Worm (Caenorhabditis elegans) whole organism, young adult: ENCODE measurements around the gene Y52E8A.6.

Experiments
- B0019.2 ChIP-seq: fragments of 200-800 bp; sonication (Bioruptor generic); conservative IDR thresholded peaks from 2 replicates; pipeline ENCODE4 v1.3.6; 2022; ENCODE audit warnings: missing genetic modification reagents, missing genetic modification characterization, missing compliant biosample characterization
- B0336.3 ChIP-seq: fragments of 200-800 bp; sonication (Bioruptor generic); IDR thresholded peaks from 2 replicates; pipeline ENCODE4 v1.3.6; 2022; ENCODE audit warnings: missing genetic modification characterization, missing compliant biosample characterization
- F23B12.7 ChIP-seq: sonication (generic microtip); optimal IDR thresholded peaks from 2 replicates; lab custom pipeline; 2017; ENCODE audit warnings: missing genetic modification characterization, mild to moderate bottlenecking, missing compliant biosample characterization, antibody characterized with exemption, moderate library complexity; ENCODE audit not compliant: insufficient read depth
- F39B2.1 ChIP-seq: fragments of 200-800 bp; sonication (Bioruptor generic); IDR thresholded peaks from 2 replicates; pipeline ENCODE4 v1.3.6; 2022; ENCODE audit warnings: missing genetic modification reagents, missing genetic modification characterization, missing compliant biosample characterization
- F55B11.4 ChIP-seq: sonication (generic microtip); optimal IDR thresholded peaks from 2 replicates; lab custom pipeline; 2016; ENCODE audit warnings: missing compliant biosample characterization, missing genetic modification characterization, borderline replicate concordance; ENCODE audit not compliant: insufficient read depth
- F57C9.4 ChIP-seq: sonication (generic microtip); optimal IDR thresholded peaks from 2 replicates; lab custom pipeline; 2017; ENCODE audit warnings: mild to moderate bottlenecking, missing genetic modification characterization, missing compliant biosample characterization
- T07F8.4 ChIP-seq: sonication (generic microtip); optimal IDR thresholded peaks from 2 replicates; lab custom pipeline; 2016; ENCODE audit warnings: mild to moderate bottlenecking, missing genetic modification characterization, moderate library complexity, missing compliant biosample characterization
- Y53G8AR.9 ChIP-seq: fragments of 200-800 bp; sonication (Bioruptor generic); conservative IDR thresholded peaks from 2 replicates; pipeline ENCODE4 v1.3.6; 2022; ENCODE audit warnings: missing genetic modification reagents, missing genetic modification characterization, missing compliant biosample characterization
- Y95B8A.8 ChIP-seq: fragments of 200-800 bp; sonication (Bioruptor generic); IDR thresholded peaks from 2 replicates; pipeline ENCODE4 v1.3.6; 2022; ENCODE audit warnings: missing genetic modification reagents, missing genetic modification characterization, missing compliant biosample characterization
- atf-7 ChIP-seq: sonication (generic microtip); optimal IDR thresholded peaks from 2 replicates; lab custom pipeline; 2017; ENCODE audit warnings: mild to moderate bottlenecking, missing genetic modification characterization, missing compliant biosample characterization
- attf-3 ChIP-seq: fragments of 200-800 bp; sonication (Bioruptor generic); conservative IDR thresholded peaks from 2 replicates; pipeline ENCODE4 v1.3.6; 2022; ENCODE audit warnings: missing genetic modification reagents, missing genetic modification characterization, missing compliant biosample characterization
- attf-5 ChIP-seq: fragments of 200-800 bp; sonication (Bioruptor generic); optimal IDR thresholded peaks from 2 replicates; lab custom pipeline; 2018; ENCODE audit warnings: mild to moderate bottlenecking, missing genetic modification characterization, missing compliant biosample characterization
- attf-6 ChIP-seq: fragments of 200-800 bp; sonication (Bioruptor generic); IDR thresholded peaks from 2 replicates; pipeline ENCODE4 v1.3.6; 2022; ENCODE audit warnings: missing genetic modification reagents, missing genetic modification characterization, missing compliant biosample characterization
- bed-2 ChIP-seq: fragments of 200-800 bp; sonication (Bioruptor generic); IDR thresholded peaks from 2 replicates; pipeline ENCODE4 v1.3.6; 2022; ENCODE audit warnings: missing genetic modification reagents, missing genetic modification characterization, missing compliant biosample characterization
- cebp-2 ChIP-seq: fragments of 200-800 bp; sonication (Bioruptor generic); IDR thresholded peaks from 2 replicates; pipeline ENCODE4 v1.3.6; 2022; ENCODE audit warnings: missing genetic modification characterization, missing compliant biosample characterization
- ceh-100 ChIP-seq: fragments of 200-800 bp; sonication (Bioruptor generic); IDR thresholded peaks from 2 replicates; pipeline ENCODE4 v1.3.6; 2022; ENCODE audit warnings: missing genetic modification reagents, missing genetic modification characterization, missing compliant biosample characterization
- ceh-58 ChIP-seq: fragments of 200-800 bp; sonication (Bioruptor generic); IDR thresholded peaks from 2 replicates; pipeline ENCODE4 v1.3.6; 2022; ENCODE audit warnings: missing genetic modification characterization, missing compliant biosample characterization
- dpff-1 ChIP-seq: sonication (generic microtip); optimal IDR thresholded peaks from 2 replicates; lab custom pipeline; 2017; ENCODE audit warnings: mild to moderate bottlenecking, missing genetic modification characterization, missing compliant biosample characterization
- fkh-3 ChIP-seq: sonication (generic microtip); optimal IDR thresholded peaks from 2 replicates; lab custom pipeline; 2016; ENCODE audit warnings: mild to moderate bottlenecking, missing genetic modification characterization, missing compliant biosample characterization
- him-1 ChIP-seq: sonication (generic microtip); optimal IDR thresholded peaks from 2 replicates; lab custom pipeline; 2016; ENCODE audit warnings: missing genotype, missing genetic modification reagents, missing genetic modification characterization, missing compliant biosample characterization
- hlh-26 ChIP-seq: fragments of 200-800 bp; sonication (Bioruptor generic); conservative IDR thresholded peaks from 2 replicates; pipeline ENCODE4 v1.3.6; 2022; ENCODE audit warnings: missing genetic modification reagents, missing genetic modification characterization, missing compliant biosample characterization
- hmg-1.2 ChIP-seq: fragments of 200-800 bp; sonication (Bioruptor generic); IDR thresholded peaks from 2 replicates; pipeline ENCODE4 v1.3.6; 2022; ENCODE audit warnings: missing genetic modification reagents, missing genetic modification characterization, missing compliant biosample characterization
- hmg-20 ChIP-seq: fragments of 200-800 bp; sonication (Bioruptor generic); IDR thresholded peaks from 2 replicates; pipeline ENCODE4 v1.3.6; 2022; ENCODE audit warnings: missing genetic modification reagents, missing genetic modification characterization, missing compliant biosample characterization
- lin-40 ChIP-seq: sonication (generic microtip); optimal IDR thresholded peaks from 2 replicates; lab custom pipeline; 2016; ENCODE audit warnings: missing genetic modification characterization, mild to moderate bottlenecking, missing compliant biosample characterization, missing genotype, missing genetic modification reagents
- mxl-1 ChIP-seq: sonication (generic microtip); optimal IDR thresholded peaks from 2 replicates; lab custom pipeline; 2016; ENCODE audit warnings: missing genetic modification characterization, missing compliant biosample characterization
- nhr-179 ChIP-seq: sonication (generic microtip); optimal IDR thresholded peaks from 2 replicates; lab custom pipeline; 2016; ENCODE audit warnings: mild to moderate bottlenecking, missing genetic modification characterization, missing compliant biosample characterization
- nhr-27 ChIP-seq: fragments of 200-800 bp; sonication (Bioruptor generic); optimal IDR thresholded peaks from 2 replicates; lab custom pipeline; 2018; ENCODE audit warnings: mild to moderate bottlenecking, missing genetic modification characterization, moderate library complexity, missing compliant biosample characterization
- pha-4 ChIP-seq: fragments of 150-350 bp; sonication (generic microtip); optimal IDR thresholded peaks from 2 replicates; lab custom pipeline; 2014; ENCODE audit warnings: missing biosample characterization, missing genetic modification reagents, missing genetic modification characterization
- rcor-1 ChIP-seq: fragments of 200-800 bp; sonication (Bioruptor generic); IDR thresholded peaks from 2 replicates; pipeline ENCODE4 v1.3.6; 2022; ENCODE audit warnings: missing genetic modification reagents, missing genetic modification characterization, missing compliant biosample characterization
- snpc-1.1 ChIP-seq: sonication (generic microtip); optimal IDR thresholded peaks from 2 replicates; lab custom pipeline; 2017; ENCODE audit warnings: missing genetic modification characterization, mild to moderate bottlenecking, missing compliant biosample characterization, antibody characterized with exemption, moderate library complexity, missing genotype, missing genetic modification reagents; ENCODE audit not compliant: insufficient read depth
- snpc-1.3 ChIP-seq: sonication (generic microtip); optimal IDR thresholded peaks from 2 replicates; lab custom pipeline; 2017; ENCODE audit warnings: missing genetic modification characterization, mild to moderate bottlenecking, missing compliant biosample characterization, antibody characterized with exemption, moderate library complexity, missing genotype, missing genetic modification reagents; ENCODE audit not compliant: insufficient read depth
- sptf-2 ChIP-seq: fragments of 200-800 bp; sonication (Bioruptor generic); optimal IDR thresholded peaks from 2 replicates; lab custom pipeline; 2018; ENCODE audit warnings: mild to moderate bottlenecking, missing genetic modification characterization, missing compliant biosample characterization
- tbp1 ChIP-seq: fragments of 200-800 bp; sonication (Bioruptor generic); optimal IDR thresholded peaks from 2 replicates; lab custom pipeline; 2018; ENCODE audit warnings: mild to moderate bottlenecking, missing genetic modification characterization, missing compliant biosample characterization
- zim-3 ChIP-seq: sonication (generic microtip); optimal IDR thresholded peaks from 2 replicates; lab custom pipeline; 2017; ENCODE audit warnings: mild to moderate bottlenecking, missing genetic modification characterization, moderate library complexity, missing compliant biosample characterization
- ztf-22 ChIP-seq: fragments of 200-800 bp; sonication (Bioruptor generic); optimal IDR thresholded peaks from 2 replicates; lab custom pipeline; 2018; ENCODE audit warnings: mild to moderate bottlenecking, missing genetic modification characterization, moderate library complexity, missing compliant biosample characterization

The Y52E8A.6 gene

DNA sequence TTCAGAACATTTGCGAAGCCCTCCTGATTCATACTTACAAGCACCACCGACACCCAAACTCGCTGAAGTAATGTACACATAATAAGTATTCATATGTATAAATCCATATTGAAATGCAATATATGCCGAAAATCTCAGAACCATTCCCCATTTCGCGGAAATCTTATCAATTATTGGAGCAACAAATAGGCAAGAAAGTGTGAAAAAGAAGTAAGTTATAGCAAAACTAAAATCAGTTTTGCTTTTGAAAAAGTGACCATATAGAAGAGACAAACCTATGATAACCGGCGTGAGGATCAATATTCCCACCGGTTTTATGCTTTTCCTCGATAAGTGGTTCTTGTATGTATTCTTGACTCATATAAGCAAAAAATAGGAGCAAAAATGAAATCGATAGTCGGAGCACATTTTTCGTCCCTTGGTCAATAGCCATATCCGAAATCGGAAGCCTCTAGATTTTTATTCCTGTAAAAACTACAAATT lies at the start of gene Y52E8A.6:
Y52E8A.6 (minus strand) TSS at position 433 of the 483 bp plus-strand sequence.
- TF ChIP-seq nhr-27 (no peak), attf-3 (GFP tag; lab: Robert Waterston, UW) (no peak), bed-2 (no peak)

DNA sequence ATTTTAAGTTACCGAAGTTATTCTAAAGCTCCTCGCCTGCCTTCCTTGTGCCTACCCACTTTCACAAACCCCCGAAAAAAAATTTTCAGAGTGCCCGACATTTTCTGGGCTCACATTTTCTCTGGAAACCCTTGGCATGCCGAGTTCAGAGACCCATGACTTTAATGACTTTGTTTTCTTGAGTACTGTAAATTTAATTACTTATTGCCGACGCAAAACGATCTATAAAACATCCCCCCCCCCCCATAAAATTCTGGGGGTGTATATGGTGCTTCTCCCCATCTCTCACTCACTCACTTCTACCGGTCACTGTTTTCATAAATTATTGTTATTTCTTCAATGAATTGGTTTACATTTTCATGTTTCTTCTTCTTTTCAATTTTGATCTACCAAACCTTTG lies 48.2 kb upstream of the Y52E8A.6 start, which contains the start of gene try-9:
try-9 (plus strand) TSS at position 301 of the 400 bp plus-strand sequence.
- no peak for TF ChIP-seq mxl-1 (tag; lab: Kevin White, UChicago)
- no peak for TF ChIP-seq cebp-2 (GFP tag; lab: Robert Waterston, UW)
- TF ChIP-seq pha-4 (tag; lab: Kevin White, UChicago): no peak
- no peak for TF ChIP-seq tbp1 (GFP tag; lab: Kevin White, UChicago)
- no peak for TF ChIP-seq Y95B8A.8 (GFP tag; lab: Robert Waterston, UW)
- no peak for TF ChIP-seq dpff-1 (tag; lab: Kevin White, UChicago)
- TF ChIP-seq rcor-1 (GFP tag; lab: Robert Waterston, UW): no peak
- no peak for TF ChIP-seq nhr-179 (tag; lab: Kevin White, UChicago)
- no peak for TF ChIP-seq attf-5 (GFP tag; lab: Kevin White, UChicago)
- no peak for TF ChIP-seq F23B12.7 (tag; lab: Kevin White, UChicago)
- no peak for TF ChIP-seq ceh-100 (GFP tag; lab: Robert Waterston, UW)
- no peak for TF ChIP-seq fkh-3 (tag; lab: Kevin White, UChicago)
- TF ChIP-seq F55B11.4 (tag; lab: Kevin White, UChicago): no peak
- TF ChIP-seq ceh-58 (GFP tag; lab: Robert Waterston, UW): no peak
- no peak for TF ChIP-seq F57C9.4 (tag; lab: Kevin White, UChicago)
- no peak for TF ChIP-seq lin-40 (tag; lab: Kevin White, UChicago)
- no peak for TF ChIP-seq him-1 (tag; lab: Kevin White, UChicago)

DNA sequence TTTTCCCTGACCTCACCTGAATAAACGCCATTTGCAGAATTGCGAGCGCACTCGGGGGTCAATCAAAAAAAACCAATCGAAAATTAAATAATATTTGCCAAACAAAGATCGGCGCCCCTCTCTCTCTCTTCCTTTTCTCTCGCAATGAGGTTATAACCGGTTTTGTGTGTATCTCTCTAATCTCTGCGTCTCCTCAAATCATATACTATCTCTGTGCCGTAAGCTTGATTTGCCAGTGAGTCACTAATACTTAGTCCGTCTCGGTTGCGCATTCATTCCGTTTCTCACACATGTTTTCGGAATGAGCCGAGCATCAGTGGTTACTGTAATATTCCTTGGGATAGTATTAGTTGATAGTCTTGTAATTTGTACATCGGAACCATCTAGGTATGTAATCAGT lies 42.3 kb upstream of the Y52E8A.6 start:
- TF ChIP-seq hmg-1.2 (GFP tag; lab: Robert Waterston, UW) (peak; percentile 72), ceh-100 (GFP tag; lab: Robert Waterston, UW) (no peak)

DNA sequence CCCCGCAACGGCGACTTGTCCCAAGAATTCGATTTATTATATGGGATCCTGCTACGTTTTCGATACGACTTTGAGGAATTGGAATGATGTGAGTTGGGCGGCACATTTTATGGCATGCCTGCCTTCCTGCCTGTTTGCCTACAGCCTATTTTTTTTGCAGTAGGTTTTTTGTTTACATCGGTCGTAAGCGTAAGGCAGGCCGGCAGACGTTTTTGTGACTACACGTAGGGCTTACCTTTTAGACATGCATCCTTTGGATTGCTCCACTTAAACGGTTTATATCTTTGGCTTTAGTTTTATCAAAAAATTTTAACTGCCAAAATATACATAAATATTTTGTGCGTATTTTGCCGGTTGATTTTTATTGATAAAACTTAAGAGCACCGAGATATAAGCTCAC lies 39.5 kb upstream of the Y52E8A.6 start:
- TF ChIP-seq F39B2.1 (GFP tag; lab: Robert Waterston, UW) (no peak), attf-6 (no peak), ceh-58 (GFP tag; lab: Robert Waterston, UW) (no peak), T07F8.4 (tag; lab: Kevin White, UChicago) (no peak), hlh-26 (GFP tag; lab: Robert Waterston, UW) (no peak), Y53G8AR.9 (GFP tag; lab: Robert Waterston, UW) (no peak), B0336.3 (GFP tag; lab: Robert Waterston, UW) (no peak), atf-7 (no peak), ceh-100 (GFP tag; lab: Robert Waterston, UW) (no peak), hmg-20 (GFP tag; lab: Robert Waterston, UW) (no peak), ztf-22 (GFP tag; lab: Kevin White, UChicago) (no peak), snpc-1.3 (tag; lab: Kevin White, UChicago) (no peak), B0019.2 (no peak), zim-3 (tag; lab: Kevin White, UChicago) (no peak), sptf-2 (GFP tag; lab: Kevin White, UChicago) (no peak), snpc-1.1 (no peak), Y95B8A.8 (GFP tag; lab: Robert Waterston, UW) (no peak)
